Fruit fly (Drosophila melanogaster): ENCODE data around the gene CG15765.
A peak's percentile ranks its signal among the peaks of the same experiment; 100 is the strongest.

The CG15765 gene

DNA sequence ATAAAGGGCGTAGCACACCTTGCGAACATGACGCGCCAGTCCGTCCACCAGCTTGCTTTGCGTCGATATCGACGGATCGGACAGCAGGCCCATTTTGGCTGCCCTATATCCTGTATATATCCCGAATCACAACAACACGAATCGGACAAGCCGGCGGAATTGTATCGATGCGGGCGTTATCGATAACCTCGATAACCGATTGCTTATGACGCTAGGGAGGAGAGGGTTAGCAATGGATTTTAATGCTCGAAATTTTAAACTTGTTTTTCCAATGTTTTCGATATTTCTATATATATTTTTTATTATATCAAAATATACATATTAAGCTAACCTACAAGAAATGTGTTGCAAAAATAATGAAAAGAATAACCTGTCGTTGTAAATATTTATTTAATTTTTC lies 54.8 kb downstream of the CG15765 start, which contains the start of gene GAA1:
Gene GAA1 (minus strand): TSS at position 194 of the 400 bp plus-strand sequence.
- TF ChIP-seq insv (optimal IDR thresholded peaks at IDR 0.05) (no peak), psq (optimal IDR thresholded peaks at IDR 0.05) (no peak), h (optimal IDR thresholded peaks at IDR 0.05) (no peak), ttk (optimal IDR thresholded peaks at IDR 0.05) (no peak), Sin3A (optimal IDR thresholded peaks at IDR 0.05) (no peak), Myc (optimal IDR thresholded peaks at IDR 0.05) (no peak)

DNA sequence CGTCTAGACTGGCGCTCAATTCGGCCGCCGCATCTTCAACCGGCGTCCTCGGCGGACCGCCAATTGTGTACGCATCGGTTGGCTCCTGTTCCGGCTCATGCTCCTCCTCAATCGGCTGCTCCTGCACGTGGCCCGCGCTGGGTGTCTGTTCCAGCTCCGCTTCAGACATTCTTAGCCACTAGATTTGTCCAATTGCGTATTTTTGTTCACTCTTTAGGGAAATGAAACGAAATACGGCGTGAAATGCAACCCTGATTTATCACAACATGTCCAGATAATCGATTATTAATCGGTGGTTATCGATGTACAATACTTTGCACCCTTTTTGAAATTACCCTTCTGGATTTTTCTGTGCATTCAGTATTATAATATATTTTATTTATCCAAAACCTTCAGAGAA lies 58.2 kb downstream of the CG15765 start, which contains the start of gene mof:
Gene mof (minus strand): TSS at position 270 of the 400 bp plus-strand sequence.
- TF ChIP-seq ttk (optimal IDR thresholded peaks at IDR 0.05) (no peak), insv (optimal IDR thresholded peaks at IDR 0.05) (no peak), psq (optimal IDR thresholded peaks at IDR 0.05) (no peak), Sin3A (optimal IDR thresholded peaks at IDR 0.05) (no peak), Myc (optimal IDR thresholded peaks at IDR 0.05) (no peak), h (optimal IDR thresholded peaks at IDR 0.05) (no peak)

DNA sequence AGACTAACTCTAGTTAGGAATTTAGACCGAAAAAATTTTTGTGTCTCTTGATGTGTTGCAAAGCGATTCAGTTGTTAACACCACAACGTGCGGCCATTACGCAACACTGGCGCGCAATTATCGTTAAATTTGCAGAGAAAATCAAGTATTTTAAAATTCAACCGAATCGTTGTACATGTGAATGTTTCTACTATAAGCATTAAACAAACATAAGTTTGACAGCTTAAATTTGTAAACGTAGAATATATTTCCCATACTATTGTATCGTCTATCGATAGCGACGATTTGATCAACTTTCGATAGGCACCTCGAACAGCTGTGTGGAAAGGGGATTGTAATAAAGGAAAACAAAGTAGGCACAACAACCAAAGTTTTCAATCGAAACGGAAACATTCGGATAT lies 61.2 kb downstream of the CG15765 start, which contains the start of the genes Usp30 and CG16721:
Gene Usp30 (minus strand): TSS at position 245 of the 401 bp plus-strand sequence.
Gene CG16721 (plus strand): TSS at position 327 of the 401 bp plus-strand sequence.
- TF ChIP-seq h (optimal IDR thresholded peaks at IDR 0.05), result no peak
- TF ChIP-seq ttk (optimal IDR thresholded peaks at IDR 0.05), result no peak
- TF ChIP-seq insv (optimal IDR thresholded peaks at IDR 0.05), result no peak
- TF ChIP-seq psq (optimal IDR thresholded peaks at IDR 0.05), result peak; percentile 25
- peak; percentile 4 for TF ChIP-seq Sin3A (optimal IDR thresholded peaks at IDR 0.05)
- no peak for TF ChIP-seq Myc (optimal IDR thresholded peaks at IDR 0.05)

DNA sequence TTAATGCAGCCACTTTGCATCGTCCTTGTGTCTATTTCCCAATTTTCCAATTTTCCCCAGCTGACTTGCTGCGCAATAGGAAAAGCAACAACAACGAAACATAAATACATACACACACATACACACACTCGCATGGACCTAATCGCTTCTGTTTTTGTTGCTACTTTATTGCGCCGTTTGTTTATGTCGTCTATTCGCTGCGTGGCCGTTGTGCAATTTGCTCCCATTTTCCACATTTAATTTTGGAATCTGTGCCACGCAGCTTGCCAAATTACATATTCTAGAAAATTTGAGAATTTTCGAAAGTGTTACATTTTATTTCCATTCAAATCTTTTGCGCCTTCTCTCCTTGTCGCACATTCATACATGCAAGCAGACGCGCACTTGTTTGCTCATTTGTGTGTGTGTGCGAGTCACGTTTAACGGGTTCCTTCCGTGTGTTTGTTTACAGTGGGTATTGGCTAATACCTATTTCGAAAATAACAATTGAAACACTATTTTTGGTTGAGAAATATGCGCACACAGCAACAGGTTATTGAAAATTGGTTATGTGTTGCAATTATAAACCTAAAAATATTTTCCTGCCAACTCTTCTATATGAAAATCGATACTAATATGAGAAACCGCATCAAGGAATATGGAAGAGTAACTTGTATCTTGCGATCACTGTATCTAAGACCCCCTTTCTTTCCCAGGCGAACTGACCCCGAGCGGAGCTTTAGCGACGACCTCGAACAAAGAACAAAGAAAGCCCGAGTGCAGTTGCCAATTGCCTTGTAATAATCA lies 62.0 kb downstream of the CG15765 start:
- TF ChIP-seq h (optimal IDR thresholded peaks at IDR 0.05) (no peak), psq (optimal IDR thresholded peaks at IDR 0.05) (peak; percentile 16)

DNA sequence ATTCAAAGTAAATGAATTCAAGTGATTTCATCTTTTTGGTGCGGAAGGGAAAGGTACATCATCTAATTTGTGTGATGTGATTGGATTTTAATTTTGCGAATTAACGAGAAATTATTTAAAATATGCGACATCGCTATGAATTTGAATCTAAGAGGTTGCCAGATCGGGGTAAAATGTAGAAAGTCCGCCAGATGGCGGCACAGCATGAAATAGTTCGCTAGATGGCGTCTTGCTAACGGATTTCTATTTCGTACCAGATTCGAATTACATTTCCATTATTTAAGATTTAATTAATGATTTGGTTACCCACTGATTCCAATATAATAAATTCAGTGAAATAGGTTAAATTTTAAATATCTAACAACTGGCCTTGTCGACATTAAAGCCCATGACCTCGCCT lies 65.0 kb downstream of the CG15765 start:
- no peak for TF ChIP-seq insv (optimal IDR thresholded peaks at IDR 0.05)

DNA sequence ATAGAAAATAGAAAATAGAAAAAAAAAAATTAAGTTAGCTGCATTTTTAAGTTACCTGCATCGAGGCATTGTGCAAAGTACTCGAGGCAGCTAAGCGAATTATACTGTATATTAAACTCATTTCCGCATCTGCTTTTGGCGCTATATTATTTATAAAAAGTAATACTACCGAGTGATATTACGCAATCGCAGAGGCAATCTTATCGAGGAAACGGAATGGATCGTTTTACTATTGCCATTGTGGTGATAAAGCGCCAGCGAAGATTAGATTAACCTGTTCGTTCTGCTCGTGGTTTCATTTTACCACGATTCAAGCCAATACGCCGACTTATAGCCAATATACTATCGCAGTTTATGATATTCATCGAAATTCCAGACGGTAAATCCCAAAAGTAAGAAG lies 65.9 kb downstream of the CG15765 start:
- TF ChIP-seq insv (optimal IDR thresholded peaks at IDR 0.05) (no peak), Myc (optimal IDR thresholded peaks at IDR 0.05) (no peak), psq (optimal IDR thresholded peaks at IDR 0.05) (no peak), Sin3A (optimal IDR thresholded peaks at IDR 0.05) (no peak), ttk (optimal IDR thresholded peaks at IDR 0.05) (no peak), h (optimal IDR thresholded peaks at IDR 0.05) (no peak)

DNA sequence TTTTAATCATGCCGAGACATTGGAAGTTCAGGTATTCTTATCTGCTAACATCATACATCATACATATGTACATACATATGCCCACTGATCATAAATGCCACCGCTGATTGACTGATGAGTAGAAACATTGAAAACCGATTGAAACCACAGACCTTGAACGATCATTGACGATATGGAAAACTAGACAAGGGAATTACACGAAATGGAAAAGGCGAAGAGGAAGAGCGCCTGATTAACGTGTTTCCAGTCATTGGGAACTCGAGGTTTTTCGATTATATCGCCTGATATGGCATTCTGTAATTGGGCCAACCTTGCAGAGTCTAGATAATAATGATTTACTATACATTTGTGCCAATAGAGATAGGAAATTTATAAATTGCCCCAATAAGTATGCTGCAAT lies 66.5 kb downstream of the CG15765 start:
- TF ChIP-seq psq (optimal IDR thresholded peaks at IDR 0.05) (no peak), insv (optimal IDR thresholded peaks at IDR 0.05) (no peak), Myc (optimal IDR thresholded peaks at IDR 0.05) (no peak), Sin3A (optimal IDR thresholded peaks at IDR 0.05) (no peak), h (optimal IDR thresholded peaks at IDR 0.05) (no peak), ttk (optimal IDR thresholded peaks at IDR 0.05) (no peak)

DNA sequence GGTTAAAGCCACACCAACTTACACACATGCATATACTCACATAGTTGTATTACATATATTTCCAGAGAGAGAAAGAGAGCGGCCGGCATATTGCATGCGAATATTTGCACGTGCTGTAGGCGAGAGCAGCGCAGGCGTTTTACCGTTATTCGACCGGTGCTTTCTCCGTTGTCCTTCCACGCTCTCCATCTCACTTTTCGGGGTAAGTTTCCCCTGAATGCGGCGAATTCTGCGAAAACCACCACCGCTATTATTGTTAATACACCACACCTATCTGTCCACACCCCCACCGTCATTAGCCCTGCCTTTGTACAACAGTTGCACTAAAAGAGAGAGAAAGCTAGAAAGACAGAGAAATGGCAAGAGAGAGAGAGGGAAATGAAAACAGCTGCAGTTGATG lies 67.2 kb downstream of the CG15765 start:
- no peak for TF ChIP-seq psq (optimal IDR thresholded peaks at IDR 0.05)
- no peak for TF ChIP-seq h (optimal IDR thresholded peaks at IDR 0.05)
- no peak for TF ChIP-seq insv (optimal IDR thresholded peaks at IDR 0.05)
- no peak for TF ChIP-seq Sin3A (optimal IDR thresholded peaks at IDR 0.05)

DNA sequence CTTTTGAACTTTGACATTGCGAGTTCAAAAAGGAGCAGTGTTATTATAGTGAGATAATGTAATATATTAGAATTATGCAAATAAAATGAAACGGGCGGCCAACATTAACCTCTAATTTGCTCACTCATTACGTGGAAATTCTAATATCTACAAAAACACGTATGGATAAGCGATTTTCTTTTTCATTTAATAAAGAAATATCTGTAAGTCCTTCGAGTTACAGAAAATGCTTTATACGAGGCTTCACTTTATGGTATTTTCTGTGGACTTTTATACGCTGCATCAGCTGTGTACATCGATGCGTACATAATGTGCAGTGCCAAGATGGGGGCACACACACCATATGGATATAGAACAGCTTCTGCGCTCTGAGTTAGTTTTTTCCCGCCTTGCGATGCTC lies 67.6 kb downstream of the CG15765 start:
- TF ChIP-seq Sin3A (optimal IDR thresholded peaks at IDR 0.05), result no peak

DNA sequence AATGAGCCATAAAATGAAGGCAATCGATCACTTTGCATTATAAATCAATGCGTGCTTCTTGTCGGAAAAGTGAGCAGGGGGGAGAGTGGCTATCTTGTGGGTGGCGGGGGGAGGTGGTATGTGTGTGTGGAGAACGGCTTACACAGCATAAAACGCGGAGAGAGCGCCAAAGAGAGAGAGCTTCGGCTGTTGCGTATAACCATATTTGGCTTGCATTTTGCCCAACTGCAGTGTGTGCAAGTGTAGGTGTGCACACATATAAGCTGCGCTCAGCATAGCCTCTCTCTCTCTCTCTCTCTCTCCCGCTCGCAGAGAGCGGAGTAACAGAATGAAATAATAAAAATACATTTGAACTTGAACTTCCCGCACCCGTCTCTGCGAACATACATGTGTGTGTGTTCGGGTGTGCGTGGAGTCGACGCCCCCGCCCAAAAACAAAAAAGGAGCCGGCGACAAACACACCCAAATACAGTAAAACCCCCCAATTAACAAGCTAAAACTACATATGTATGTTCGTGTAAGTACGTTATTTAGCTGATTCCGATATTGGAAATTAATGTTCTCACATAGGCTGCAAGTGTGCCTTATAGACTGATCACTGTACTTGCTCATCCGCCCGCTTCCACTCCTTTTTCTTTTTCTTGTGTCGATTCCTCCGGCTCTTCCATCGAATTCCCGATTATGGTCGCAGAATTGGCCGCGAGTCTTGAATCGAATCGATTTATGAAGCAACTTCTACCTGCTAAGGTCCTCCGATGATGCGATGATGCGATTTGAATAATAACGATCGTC lies 68.6 kb downstream of the CG15765 start:
- TF ChIP-seq psq (optimal IDR thresholded peaks at IDR 0.05) (no peak), h (optimal IDR thresholded peaks at IDR 0.05) (no peak), Myc (optimal IDR thresholded peaks at IDR 0.05) (no peak), Sin3A (optimal IDR thresholded peaks at IDR 0.05) (no peak), ttk (optimal IDR thresholded peaks at IDR 0.05) (no peak), insv (optimal IDR thresholded peaks at IDR 0.05) (no peak)

DNA sequence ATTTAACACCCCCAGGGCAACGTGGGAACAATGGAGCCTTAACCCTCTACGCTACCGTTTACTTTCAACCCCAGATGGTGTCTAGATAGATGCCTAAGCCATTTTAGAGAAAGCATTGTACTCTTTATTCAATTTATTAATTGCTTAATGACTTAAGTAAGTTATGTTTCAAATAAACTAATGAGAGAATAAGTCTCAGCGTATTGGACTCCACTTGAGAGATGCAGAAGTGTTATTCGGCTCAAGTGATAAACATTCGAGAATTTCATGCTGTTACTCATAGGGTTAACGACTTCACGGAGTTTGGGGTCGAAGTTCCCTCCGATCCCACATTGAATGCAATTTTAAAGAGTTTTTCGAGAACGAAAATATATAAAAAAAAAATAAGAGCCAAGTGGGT lies 69.9 kb downstream of the CG15765 start:
- TF ChIP-seq h (optimal IDR thresholded peaks at IDR 0.05), result no peak

DNA sequence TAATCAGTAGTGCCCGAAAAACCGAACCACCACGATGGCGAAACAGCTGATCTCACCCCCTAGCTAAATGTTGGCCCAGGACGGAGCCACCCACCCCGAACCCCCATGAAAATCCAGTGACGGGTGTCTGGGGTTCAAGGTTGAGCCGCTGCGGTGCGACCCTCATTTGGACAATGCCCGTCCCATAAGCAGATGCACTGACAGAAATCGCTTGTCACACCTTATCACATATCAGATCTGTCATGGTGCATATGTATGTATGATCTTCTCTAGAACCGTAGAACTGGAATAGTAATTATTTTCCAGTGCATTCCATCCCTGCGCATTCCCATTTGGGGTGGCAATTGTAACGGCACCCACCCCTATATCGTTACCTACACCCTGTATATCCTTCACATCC lies 70.6 kb downstream of the CG15765 start:
- TF ChIP-seq Myc (optimal IDR thresholded peaks at IDR 0.05) (no peak), insv (optimal IDR thresholded peaks at IDR 0.05) (no peak), Sin3A (optimal IDR thresholded peaks at IDR 0.05) (no peak), psq (optimal IDR thresholded peaks at IDR 0.05) (no peak), ttk (optimal IDR thresholded peaks at IDR 0.05) (no peak), h (optimal IDR thresholded peaks at IDR 0.05) (no peak)
